Fruit fly (Drosophila melanogaster): Measurements from ENCODE around the gene Smn.

The Smn gene

DNA sequence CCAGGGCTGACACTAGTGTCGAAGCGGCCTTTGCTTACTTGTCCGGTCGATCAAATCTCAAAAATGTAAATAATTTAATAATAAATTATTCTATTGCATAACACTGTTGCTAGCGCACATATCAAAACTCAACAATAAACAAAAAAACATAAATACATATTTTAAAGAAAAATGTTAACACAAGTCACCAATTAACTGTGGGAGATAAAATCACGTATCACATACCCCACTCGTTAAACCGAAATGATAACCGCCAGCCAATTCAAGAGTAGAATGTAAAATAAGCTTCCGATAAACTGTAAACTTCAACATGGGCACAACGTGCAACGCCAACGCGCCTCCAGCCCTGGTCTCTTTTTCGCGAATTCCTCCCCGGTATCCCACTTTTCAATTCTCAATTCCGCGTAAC, 21.4 kb upstream of the Smn start, which contains the start of gene Arts (continued):
- TF ChIP-seq CG12942 (GFP tag; optimal IDR thresholded peaks at IDR 0.05), result no peak
- TF ChIP-seq sim (GFP tag; IDR thresholded peaks at IDR 0.05), result no peak
- TF ChIP-seq CG9817 (tag; optimal IDR thresholded peaks at IDR 0.05), result peak; percentile 39
- TF ChIP-seq Xrp1 (GFP tag; IDR thresholded peaks at IDR 0.05), result no peak
- no peak for TF ChIP-seq CG7786 (GFP tag; optimal IDR thresholded peaks at IDR 0.05)
- TF ChIP-seq CG7745 (tag; optimal IDR thresholded peaks at IDR 0.05), result no peak
- TF ChIP-seq CG15269 (tag; optimal IDR thresholded peaks at IDR 0.05), result peak; percentile 31
- TF ChIP-seq CG30403 (GFP tag; optimal IDR thresholded peaks at IDR 0.05), result peak; percentile 20
- peak; percentile 15 for TF ChIP-seq lilli (GFP tag; optimal IDR thresholded peaks at IDR 0.05)
- peak; percentile 9 for TF ChIP-seq CG1233 (GFP tag; optimal IDR thresholded peaks at IDR 0.05)
- TF ChIP-seq bbx (GFP tag; IDR thresholded peaks at IDR 0.05; ENCODE audit: partially characterized antibody), result no peak
- no peak for TF ChIP-seq CG1832 (GFP tag; optimal IDR thresholded peaks at IDR 0.05)
- no peak for TF ChIP-seq CG12744 (GFP tag; optimal IDR thresholded peaks at IDR 0.05)
- TF ChIP-seq cad (GFP tag; optimal IDR thresholded peaks at IDR 0.05), result no peak
- TF ChIP-seq CG33557 (GFP tag; optimal IDR thresholded peaks at IDR 0.05), result no peak
- TF ChIP-seq pnt (GFP tag; optimal IDR thresholded peaks at IDR 0.05), result no peak
- TF ChIP-seq Abd-B (GFP tag; optimal IDR thresholded peaks at IDR 0.05), result peak; percentile 27
- no peak for TF ChIP-seq inv (GFP tag; IDR thresholded peaks at IDR 0.05; ENCODE audit: partially characterized antibody)
- peak; percentile 24 for TF ChIP-seq CG17829 (tag; optimal IDR thresholded peaks at IDR 0.05)
- peak; percentile 30 for TF ChIP-seq grau (tag; optimal IDR thresholded peaks at IDR 0.05)
- no peak for TF ChIP-seq al (GFP tag; IDR thresholded peaks at IDR 0.05)
- peak; percentile 44 for TF ChIP-seq CG18764 (GFP tag; optimal IDR thresholded peaks at IDR 0.05)
- peak; percentile 43 for TF ChIP-seq CG10147 (GFP tag; optimal IDR thresholded peaks at IDR 0.05)
- TF ChIP-seq MTF-1 (GFP tag; optimal IDR thresholded peaks at IDR 0.05; ENCODE audit: borderline replicate concordance), result no peak
- no peak for TF ChIP-seq CG8089 (GFP tag; optimal IDR thresholded peaks at IDR 0.05)
- TF ChIP-seq Poxn (GFP tag; IDR thresholded peaks at IDR 0.05), result no peak
- no peak for TF ChIP-seq CG16813 (GFP tag; IDR thresholded peaks at IDR 0.05; ENCODE audit: partially characterized antibody)
- peak; percentile 54 for TF ChIP-seq CG13424 (tag; optimal IDR thresholded peaks at IDR 0.05)
- no peak for TF ChIP-seq CG10959 (GFP tag; IDR thresholded peaks at IDR 0.05)
- TF ChIP-seq CG17568 (GFP tag; optimal IDR thresholded peaks at IDR 0.05), result no peak
- peak; percentile 24 for TF ChIP-seq Med (GFP tag)
- TF ChIP-seq CG11247 (GFP tag; IDR thresholded peaks at IDR 0.05), result no peak
- TF ChIP-seq bcd (GFP tag; optimal IDR thresholded peaks at IDR 0.05), result peak; percentile 9
- TF ChIP-seq sens-2 (GFP tag; IDR thresholded peaks at IDR 0.05), result no peak
- TF ChIP-seq CG16779 (GFP tag; IDR thresholded peaks at IDR 0.05), result no peak
- no peak for TF ChIP-seq chn (GFP tag; optimal IDR thresholded peaks at IDR 0.05)
- TF ChIP-seq mirr (GFP tag; optimal IDR thresholded peaks at IDR 0.05), result no peak
- TF ChIP-seq ro (GFP tag; IDR thresholded peaks at IDR 0.05), result no peak
- TF ChIP-seq CG1792 (GFP tag; optimal IDR thresholded peaks at IDR 0.05), result no peak
- no peak for TF ChIP-seq shn (GFP tag; optimal IDR thresholded peaks at IDR 0.05)
- TF ChIP-seq dm (GFP tag; optimal IDR thresholded peaks at IDR 0.05), result peak; percentile 71
- TF ChIP-seq Max (GFP tag; optimal IDR thresholded peaks at IDR 0.05), result peak; percentile 54
- no peak for TF ChIP-seq Spps (tag; optimal IDR thresholded peaks at IDR 0.05)
- peak in 1 of 2 experiments; percentile 7 for TF ChIP-seq dpn (GFP tag; optimal IDR thresholded peaks at IDR 0.05)
- peak; percentile 20 for TF ChIP-seq CG8924 (tag; optimal IDR thresholded peaks at IDR 0.05)
- TF ChIP-seq CG4617 (GFP tag; optimal IDR thresholded peaks at IDR 0.05; ENCODE audit: borderline replicate concordance), result no peak
- no peak for TF ChIP-seq GATAe (GFP tag; conservative IDR thresholded peaks at IDR 0.05)
- peak; percentile 6 for TF ChIP-seq twi (tag; optimal IDR thresholded peaks at IDR 0.05)
- TF ChIP-seq dimm (GFP tag; IDR thresholded peaks at IDR 0.05), result no peak
- TF ChIP-seq D19B (GFP tag; optimal IDR thresholded peaks at IDR 0.05), result peak; percentile 44
- no peak for TF ChIP-seq TFAM (GFP tag; optimal IDR thresholded peaks at IDR 0.05)
- peak; percentile 48 for TF ChIP-seq CG2116 (GFP tag; optimal IDR thresholded peaks at IDR 0.05)

All from whole organism, embryonic.